Fruit fly (Drosophila melanogaster): ENCODE results near the gene Gs1.

Gene Gs1

dm6 chr2L:82080-82479, 49.8 kb upstream of the Gs1 start (continued):
- peak; percentile 1 for TF ChIP-seq HmgZ (tag; optimal IDR thresholded peaks at IDR 0.05)

- TF ChIP-seq her (GFP tag; optimal IDR thresholded peaks at IDR 0.05) (no peak), Lhr (GFP tag; optimal IDR thresholded peaks at IDR 0.05) (no peak), CG2712 (tag; optimal IDR thresholded peaks at IDR 0.05) (no peak), CG10543 (GFP tag; optimal IDR thresholded peaks at IDR 0.05) (peak; percentile 14), salm (tag; optimal IDR thresholded peaks at IDR 0.05) (no peak), CG11723 (GFP tag; optimal IDR thresholded peaks at IDR 0.05) (no peak), sug (tag; optimal IDR thresholded peaks at IDR 0.05) (no peak), sd (tag; optimal IDR thresholded peaks at IDR 0.05) (peak; percentile 1), CG3281 (GFP tag; optimal IDR thresholded peaks at IDR 0.05) (peak; percentile 58), CG18599 (GFP tag; optimal IDR thresholded peaks at IDR 0.05) (peak; percentile 65), danr (GFP tag; IDR thresholded peaks at IDR 0.05) (no peak), Dad (GFP tag; optimal IDR thresholded peaks at IDR 0.05) (no peak), CG7271 (tag; optimal IDR thresholded peaks at IDR 0.05) (no peak), stwl (tag; optimal IDR thresholded peaks at IDR 0.05) (no peak), CG9727 (GFP tag; optimal IDR thresholded peaks at IDR 0.05) (no peak), CG15514 (GFP tag; optimal IDR thresholded peaks at IDR 0.05) (peak; percentile 41), CG6854 (GFP tag; optimal IDR thresholded peaks at IDR 0.05) (peak; percentile 22), CG2678 (tag; optimal IDR thresholded peaks at IDR 0.05) (peak; percentile 50), PHDP (tag; optimal IDR thresholded peaks at IDR 0.05) (peak; percentile 44), scrt (GFP tag; optimal IDR thresholded peaks at IDR 0.05) (peak; percentile 7), Rx (GFP tag; IDR thresholded peaks at IDR 0.05) (no peak), CG4282 (GFP tag; optimal IDR thresholded peaks at IDR 0.05) (no peak), MESR4 (GFP tag; optimal IDR thresholded peaks at IDR 0.05) (no peak), hkb (optimal IDR thresholded peaks at IDR 0.05) (no peak), hkb (GFP tag; IDR thresholded peaks at IDR 0.05) (no peak), CG15269 (tag; optimal IDR thresholded peaks at IDR 0.05) (peak; percentile 22), CrebB (tag; optimal IDR thresholded peaks at IDR 0.05) (no peak), CG17912 (GFP tag; optimal IDR thresholded peaks at IDR 0.05) (no peak), croc (GFP tag; conservative IDR thresholded peaks at IDR 0.05) (no peak), CG14014 (GFP tag; IDR thresholded peaks at IDR 0.05) (peak; percentile 33; the same call in 1 of the 2 replicates), Oaz (GFP tag; IDR thresholded peaks at IDR 0.05) (no peak), esg (GFP tag; conservative IDR thresholded peaks at IDR 0.05) (no peak), CG12769 (tag; optimal IDR thresholded peaks at IDR 0.05) (peak; percentile 47), CG6175 (GFP tag; IDR thresholded peaks at IDR 0.05) (no peak), nom (GFP tag; optimal IDR thresholded peaks at IDR 0.05) (no peak), CG12155 (GFP tag; optimal IDR thresholded peaks at IDR 0.05) (no peak), CG15601 (tag; optimal IDR thresholded peaks at IDR 0.05) (no peak), Jarid2 (GFP tag; optimal IDR thresholded peaks at IDR 0.05) (no peak), CG12071 (GFP tag; optimal IDR thresholded peaks at IDR 0.05) (peak; percentile 15), CG12659 (GFP tag; optimal IDR thresholded peaks at IDR 0.05) (no peak), CG8290 (GFP tag; optimal IDR thresholded peaks at IDR 0.05) (no peak), CG8290 (tag; optimal IDR thresholded peaks at IDR 0.05) (peak in 1 of 2 experiments; percentile 53), Hmr (GFP tag; optimal IDR thresholded peaks at IDR 0.05) (peak; percentile 64), ERR (GFP tag; optimal IDR thresholded peaks at IDR 0.05) (no peak), knrl (GFP tag; IDR thresholded peaks at IDR 0.05; ENCODE audit: partially characterized antibody) (no peak), exex (tag; optimal IDR thresholded peaks at IDR 0.05) (peak; percentile 38), Fer2 (tag; optimal IDR thresholded peaks at IDR 0.05) (peak; percentile 20), Lpt (GFP tag; optimal IDR thresholded peaks at IDR 0.05) (no peak)
Measured at dm6 chr2L:85099-85498, 46.8 kb upstream of the Gs1 start.

Measured in whole organism, embryonic.